Worm (Caenorhabditis elegans) whole organism, mixed stage, embryonic: ENCODE results near the gene K09E9.4.

Experiments
- blmp-1 ChIP-seq: fragments of 150-350 bp; optimal IDR thresholded peaks from 2 replicates; lab custom pipeline; 2014; ENCODE audit warnings: missing biosample characterization, missing genetic modification characterization
- ces-1 ChIP-seq: fragments of 150-350 bp; optimal IDR thresholded peaks from 2 replicates; lab custom pipeline; 2014; ENCODE audit warnings: missing biosample characterization, missing genetic modification reagents, missing genetic modification characterization
- cnd-1 ChIP-seq: fragments of 200-800 bp; sonication (Bioruptor generic); optimal IDR thresholded peaks from 2 replicates; lab custom pipeline; 2018; ENCODE audit warnings: mild to moderate bottlenecking, missing genetic modification characterization, missing compliant biosample characterization
- elt-1 ChIP-seq: sonication (generic microtip); optimal IDR thresholded peaks from 2 replicates; lab custom pipeline; 2017; ENCODE audit warnings: missing genetic modification characterization, mild to moderate bottlenecking, missing compliant biosample characterization, antibody characterized with exemption, moderate library complexity, borderline replicate concordance; ENCODE audit not compliant: insufficient read depth
- lin-13 ChIP-seq: fragments of 150-350 bp; optimal IDR thresholded peaks from 2 replicates; lab custom pipeline; 2014; ENCODE audit warnings: missing biosample characterization, missing genetic modification characterization
- mep-1 ChIP-seq: fragments of 150-350 bp; optimal IDR thresholded peaks from 2 replicates; lab custom pipeline; 2017; ENCODE audit warnings: missing biosample characterization, missing genetic modification reagents, missing genetic modification characterization, inconsistent platforms
- nhr-12 ChIP-seq: fragments of 150-350 bp; optimal IDR thresholded peaks from 2 replicates; lab custom pipeline; 2014; ENCODE audit warnings: missing biosample characterization, missing genetic modification characterization
- pha-4 ChIP-seq: fragments of 150-350 bp; optimal IDR thresholded peaks from 2 replicates; lab custom pipeline; 2018; ENCODE audit warnings: missing biosample characterization, missing genetic modification reagents, missing genetic modification characterization
- sem-2 ChIP-seq: fragments of 200-800 bp; sonication (Bioruptor generic); optimal IDR thresholded peaks from 2 replicates; lab custom pipeline; 2018; ENCODE audit warnings: mild to moderate bottlenecking, missing genetic modification characterization, missing compliant biosample characterization
- snpc-4 ChIP-seq: fragments of 150-350 bp; optimal IDR thresholded peaks from 2 replicates; lab custom pipeline; 2014; ENCODE audit warnings: missing biosample characterization, missing genetic modification characterization
- unc-120 ChIP-seq: sonication (generic microtip); optimal IDR thresholded peaks from 2 replicates; lab custom pipeline; 2017; ENCODE audit warnings: missing genetic modification characterization, missing compliant biosample characterization; ENCODE audit not compliant: poor library complexity, severe bottlenecking
- unc-39 ChIP-seq: fragments of 150-350 bp; optimal IDR thresholded peaks from 2 replicates; lab custom pipeline; 2014; ENCODE audit warnings: missing biosample characterization, missing genetic modification characterization
- unc-62 ChIP-seq: fragments of 150-350 bp; optimal IDR thresholded peaks from 2 replicates; lab custom pipeline; 2014; ENCODE audit warnings: missing biosample characterization, missing genetic modification reagents, missing genetic modification characterization

ce11 chrX:15617168-15617567, 13.1 kb downstream of the K09E9.4 start:
- TF ChIP-seq blmp-1 (tag; lab: Kevin White, UChicago), result no peak
- TF ChIP-seq unc-62, result no peak
- TF ChIP-seq cnd-1 (tag; lab: Kevin White, UChicago), result no peak
- TF ChIP-seq unc-39 (tag; lab: Kevin White, UChicago), result no peak
- TF ChIP-seq sem-2, result no peak
- TF ChIP-seq mep-1 (tag; lab: Kevin White, UChicago), result no peak
- TF ChIP-seq ces-1 (GFP tag; lab: Kevin White, UChicago), result peak; percentile 60
- no peak for TF ChIP-seq pha-4
- no peak for TF ChIP-seq snpc-4 (tag; lab: Kevin White, UChicago)
- no peak for TF ChIP-seq elt-1 (tag; lab: Kevin White, UChicago)
- TF ChIP-seq lin-13 (tag; lab: Kevin White, UChicago), result no peak
- TF ChIP-seq unc-120 (tag; lab: Kevin White, UChicago), result peak; percentile 29
- no peak for TF ChIP-seq nhr-12 (tag; lab: Kevin White, UChicago)
